Fruit fly (Drosophila melanogaster) whole organism, embryonic: ENCODE measurements around the gene Adgf-C.

Experiments
- B-H1 ChIP-seq: fragments of 200-800 bp; sonication (Bioruptor generic); IDR thresholded peaks from 3 replicates; pipeline ENCODE4 v1.3.6; 2022; ENCODE audit warnings: missing biosample characterization, missing genetic modification characterization
- BtbVII ChIP-seq: fragments of 200-800 bp; sonication (Bioruptor generic); optimal IDR thresholded peaks from 3 replicates; lab custom pipeline; 2017; ENCODE audit warnings: missing biosample characterization, mild to moderate bottlenecking, missing genetic modification characterization
- C15 ChIP-seq: fragments of 200-800 bp; sonication (Bioruptor generic); IDR thresholded peaks from 3 replicates; pipeline ENCODE4 v1.3.6; 2022; ENCODE audit warnings: missing biosample characterization, missing genetic modification characterization
- CG1024 ChIP-seq: fragments of 200-800 bp; sonication (Bioruptor generic); IDR thresholded peaks from 2 replicates; pipeline ENCODE4 v1.3.6; 2022; ENCODE audit warnings: missing biosample characterization, missing genetic modification characterization
- CG10959 ChIP-seq: fragments of 200-800 bp; sonication (Bioruptor generic); IDR thresholded peaks from 2 replicates; pipeline ENCODE4 v1.3.6; 2022; ENCODE audit warnings: missing biosample characterization, missing genetic modification characterization
- CG12299 ChIP-seq: fragments of 200-800 bp; sonication (Bioruptor generic); optimal IDR thresholded peaks from 2 replicates; lab custom pipeline; 2018; ENCODE audit warnings: missing biosample characterization, mild to moderate bottlenecking, missing genetic modification characterization
- CG14860 ChIP-seq: fragments of 200-800 bp; sonication (Bioruptor generic); IDR thresholded peaks from 3 replicates; pipeline ENCODE4 v1.3.6; 2022; ENCODE audit warnings: missing biosample characterization, missing genetic modification characterization; ENCODE audit not compliant: partially characterized antibody
- CG1602 ChIP-seq: fragments of 200-800 bp; sonication (Bioruptor generic); optimal IDR thresholded peaks from 3 replicates; lab custom pipeline; 2016; ENCODE audit warnings: missing biosample characterization, missing genetic modification characterization
- CG16813 ChIP-seq: fragments of 200-800 bp; sonication (Bioruptor generic); IDR thresholded peaks from 3 replicates; pipeline ENCODE4 v1.3.6; 2022; ENCODE audit warnings: missing biosample characterization, missing genetic modification characterization; ENCODE audit not compliant: partially characterized antibody
- CG17385 ChIP-seq: fragments of 200-800 bp; sonication (Bioruptor generic); optimal IDR thresholded peaks from 3 replicates; lab custom pipeline; 2018; ENCODE audit warnings: missing biosample characterization, mild to moderate bottlenecking, missing genetic modification characterization
- CG32767 ChIP-seq: fragments of 200-800 bp; sonication (Bioruptor generic); IDR thresholded peaks from 2 replicates; pipeline ENCODE4 v1.3.6; 2022; ENCODE audit warnings: missing biosample characterization, missing genetic modification characterization
- CG3407 ChIP-seq: fragments of 200-800 bp; sonication (Bioruptor generic); optimal IDR thresholded peaks from 2 replicates; lab custom pipeline; 2018; ENCODE audit warnings: missing biosample characterization, mild to moderate bottlenecking, missing genetic modification characterization
- CG42726 ChIP-seq: fragments of 200-800 bp; sonication (Bioruptor generic); IDR thresholded peaks from 2 replicates; pipeline ENCODE4 v1.3.6; 2022; ENCODE audit warnings: missing biosample characterization, missing genetic modification characterization; ENCODE audit not compliant: partially characterized antibody
- CG4820 ChIP-seq: fragments of 200-800 bp; sonication (Bioruptor generic); optimal IDR thresholded peaks from 3 replicates; lab custom pipeline; 2016; ENCODE audit warnings: missing biosample characterization, missing genetic modification characterization
- CG5953 ChIP-seq: fragments of 200-800 bp; sonication (Bioruptor generic); IDR thresholded peaks from 2 replicates; pipeline ENCODE4 v1.3.6; 2022; ENCODE audit warnings: missing biosample characterization, missing genetic modification characterization
- CG6689 ChIP-seq: fragments of 200-800 bp; sonication (Bioruptor generic); IDR thresholded peaks from 2 replicates; pipeline ENCODE4 v1.3.6; 2022; ENCODE audit warnings: missing biosample characterization, missing genetic modification characterization
- CG8944 ChIP-seq: fragments of 200-800 bp; sonication (Bioruptor generic); optimal IDR thresholded peaks from 3 replicates; lab custom pipeline; 2016; ENCODE audit warnings: missing biosample characterization, missing genetic modification characterization
- D ChIP-seq, 2 experiments: fragments of 200-800 bp in 1 of 2; fragments of >200 bp in 1 of 2; sonication (Bioruptor generic) in 1 of 2; optimal IDR thresholded peaks; 2 replicates in 1 of 2; 3 replicates in 1 of 2; lab custom pipeline; 2017; ENCODE audit warnings: mild to moderate bottlenecking in 1 of 2, missing biosample characterization in 1 of 2, missing genetic modification characterization in 1 of 2, missing genetic modification reagents in 1 of 2
- E2f1 ChIP-seq: fragments of 200-800 bp; sonication (Bioruptor generic); IDR thresholded peaks from 2 replicates; pipeline ENCODE4 v1.3.6; 2022; ENCODE audit warnings: missing biosample characterization, missing genetic modification characterization
- E2f2 ChIP-seq: fragments of 200-800 bp; sonication (Bioruptor generic); IDR thresholded peaks from 2 replicates; pipeline ENCODE4 v1.3.6; 2022; ENCODE audit warnings: missing biosample characterization, missing genetic modification characterization
- ERR ChIP-seq: fragments of 200-800 bp; sonication (Bioruptor generic); optimal IDR thresholded peaks from 2 replicates; lab custom pipeline; 2016; ENCODE audit warnings: missing biosample characterization, missing genetic modification characterization
- GATAe ChIP-seq: fragments of 200-800 bp; sonication (Bioruptor generic); conservative IDR thresholded peaks from 2 replicates; pipeline ENCODE4 v1.3.6; 2022; ENCODE audit warnings: missing biosample characterization, missing genetic modification characterization
- H15 ChIP-seq: fragments of 200-800 bp; sonication (Bioruptor generic); IDR thresholded peaks from 3 replicates; pipeline ENCODE4 v1.3.6; 2022; ENCODE audit warnings: missing biosample characterization, missing genetic modification characterization
- H2.0 ChIP-seq: fragments of 200-800 bp; sonication (Bioruptor generic); IDR thresholded peaks from 2 replicates; pipeline ENCODE4 v1.3.6; 2022; ENCODE audit warnings: missing biosample characterization, missing genetic modification characterization
- HHEX ChIP-seq: fragments of 200-800 bp; sonication (Bioruptor generic); optimal IDR thresholded peaks from 3 replicates; lab custom pipeline; 2017; ENCODE audit warnings: missing biosample characterization, mild to moderate bottlenecking, missing genetic modification characterization, missing genetic modification reagents
- Hey ChIP-seq: fragments of 200-800 bp; sonication (Bioruptor generic); optimal IDR thresholded peaks from 3 replicates; lab custom pipeline; 2018; ENCODE audit warnings: missing biosample characterization, mild to moderate bottlenecking, missing genetic modification characterization
- Hmr ChIP-seq: fragments of 200-800 bp; sonication (Bioruptor generic); optimal IDR thresholded peaks from 3 replicates; lab custom pipeline; 2017; ENCODE audit warnings: mild to moderate bottlenecking, missing biosample characterization, missing genetic modification reagents, missing genetic modification characterization
- Hr3 ChIP-seq: fragments of 200-800 bp; sonication (Bioruptor generic); optimal IDR thresholded peaks from 3 replicates; lab custom pipeline; 2016; ENCODE audit warnings: missing biosample characterization, missing genetic modification characterization
- Hr51 ChIP-seq, 2 experiments: fragments of 200-800 bp; sonication (Bioruptor generic); optimal IDR thresholded peaks; 2 replicates in 1 of 2; 3 replicates in 1 of 2; lab custom pipeline; 2016 to 2018; ENCODE audit warnings: missing biosample characterization in 2 of 2, missing genetic modification characterization in 2 of 2, mild to moderate bottlenecking in 1 of 2, moderate library complexity in 1 of 2
- Lim3 ChIP-seq: fragments of 200-800 bp; sonication (Bioruptor generic); IDR thresholded peaks from 2 replicates; pipeline ENCODE4 v1.3.6; 2022; ENCODE audit warnings: missing biosample characterization, missing genetic modification characterization
- Max ChIP-seq: fragments of 200-800 bp; sonication (Bioruptor generic); optimal IDR thresholded peaks from 2 replicates; lab custom pipeline; 2016; ENCODE audit warnings: missing biosample characterization, mild to moderate bottlenecking, missing genetic modification characterization
- Oaz ChIP-seq: fragments of 200-800 bp; sonication (Bioruptor generic); IDR thresholded peaks from 2 replicates; pipeline ENCODE4 v1.3.6; 2022; ENCODE audit warnings: missing biosample characterization, missing genetic modification characterization
- Rx ChIP-seq: fragments of 200-800 bp; sonication (Bioruptor generic); IDR thresholded peaks from 2 replicates; pipeline ENCODE4 v1.3.6; 2022; ENCODE audit warnings: missing biosample characterization, missing genetic modification characterization
- Side ChIP-seq: fragments of 200-800 bp; sonication (Bioruptor generic); optimal IDR thresholded peaks from 2 replicates; lab custom pipeline; 2016; ENCODE audit warnings: missing biosample characterization, missing genetic modification characterization
- Usf ChIP-seq: fragments of 200-800 bp; sonication (Bioruptor generic); optimal IDR thresholded peaks from 2 replicates; lab custom pipeline; 2017; ENCODE audit warnings: missing genotype, missing biosample characterization, missing genetic modification characterization
- Xbp1 ChIP-seq: fragments of 200-800 bp; sonication (Bioruptor generic); optimal IDR thresholded peaks from 3 replicates; lab custom pipeline; 2016; ENCODE audit warnings: missing biosample characterization, mild to moderate bottlenecking, missing genetic modification characterization
- bbx ChIP-seq: fragments of 200-800 bp; sonication (Bioruptor generic); IDR thresholded peaks from 2 replicates; pipeline ENCODE4 v1.3.6; 2022; ENCODE audit warnings: missing biosample characterization, missing genetic modification characterization; ENCODE audit not compliant: partially characterized antibody
- crc ChIP-seq: fragments of 200-800 bp; sonication (Bioruptor generic); optimal IDR thresholded peaks from 2 replicates; lab custom pipeline; 2016; ENCODE audit warnings: missing biosample characterization, missing genetic modification characterization
- croc ChIP-seq: fragments of 200-800 bp; sonication (Bioruptor generic); conservative IDR thresholded peaks from 3 replicates; pipeline ENCODE4 v1.3.6; 2022; ENCODE audit warnings: missing biosample characterization, missing genetic modification characterization
- dm ChIP-seq: fragments of 200-800 bp; sonication (Bioruptor generic); optimal IDR thresholded peaks from 3 replicates; lab custom pipeline; 2016; ENCODE audit warnings: missing biosample characterization, missing genetic modification characterization
- ems ChIP-seq: fragments of 200-800 bp; sonication (Bioruptor generic); optimal IDR thresholded peaks from 3 replicates; lab custom pipeline; 2016; ENCODE audit warnings: missing biosample characterization, missing genetic modification characterization
- hbn ChIP-seq: fragments of 200-800 bp; sonication (Bioruptor generic); IDR thresholded peaks from 2 replicates; pipeline ENCODE4 v1.3.6; 2022; ENCODE audit warnings: missing biosample characterization, missing genetic modification characterization; ENCODE audit not compliant: partially characterized antibody
- jumu ChIP-seq: fragments of 200-800 bp; sonication (Bioruptor generic); optimal IDR thresholded peaks from 3 replicates; lab custom pipeline; 2016; ENCODE audit warnings: missing biosample characterization, missing genetic modification characterization
- lilli ChIP-seq: fragments of 200-800 bp; sonication (Bioruptor generic); optimal IDR thresholded peaks from 3 replicates; lab custom pipeline; 2016; ENCODE audit warnings: missing biosample characterization, missing genetic modification characterization
- org-1 ChIP-seq: fragments of 200-800 bp; sonication (Bioruptor generic); optimal IDR thresholded peaks from 2 replicates; lab custom pipeline; 2017; ENCODE audit warnings: missing biosample characterization, missing genetic modification characterization
- pnt ChIP-seq: fragments of 200-800 bp; sonication (Bioruptor generic); optimal IDR thresholded peaks from 3 replicates; lab custom pipeline; 2016; ENCODE audit warnings: missing biosample characterization, missing genetic modification characterization
- pum ChIP-seq: fragments of 200-800 bp; sonication (Bioruptor generic); optimal IDR thresholded peaks from 2 replicates; lab custom pipeline; 2016; ENCODE audit warnings: missing biosample characterization, missing genetic modification characterization
- seq ChIP-seq: fragments of 200-800 bp; sonication (Bioruptor generic); IDR thresholded peaks from 2 replicates; pipeline ENCODE4 v1.3.6; 2022; ENCODE audit warnings: missing biosample characterization, missing genetic modification characterization
- sr ChIP-seq: fragments of 200-800 bp; sonication (Bioruptor generic); IDR thresholded peaks from 3 replicates; pipeline ENCODE4 v1.3.6; 2022; ENCODE audit warnings: missing biosample characterization, missing genetic modification characterization
- tin ChIP-seq: fragments of 200-800 bp; sonication (Bioruptor generic); optimal IDR thresholded peaks from 3 replicates; lab custom pipeline; 2016; ENCODE audit warnings: missing biosample characterization, missing genetic modification characterization

Gene Adgf-C

DNA sequence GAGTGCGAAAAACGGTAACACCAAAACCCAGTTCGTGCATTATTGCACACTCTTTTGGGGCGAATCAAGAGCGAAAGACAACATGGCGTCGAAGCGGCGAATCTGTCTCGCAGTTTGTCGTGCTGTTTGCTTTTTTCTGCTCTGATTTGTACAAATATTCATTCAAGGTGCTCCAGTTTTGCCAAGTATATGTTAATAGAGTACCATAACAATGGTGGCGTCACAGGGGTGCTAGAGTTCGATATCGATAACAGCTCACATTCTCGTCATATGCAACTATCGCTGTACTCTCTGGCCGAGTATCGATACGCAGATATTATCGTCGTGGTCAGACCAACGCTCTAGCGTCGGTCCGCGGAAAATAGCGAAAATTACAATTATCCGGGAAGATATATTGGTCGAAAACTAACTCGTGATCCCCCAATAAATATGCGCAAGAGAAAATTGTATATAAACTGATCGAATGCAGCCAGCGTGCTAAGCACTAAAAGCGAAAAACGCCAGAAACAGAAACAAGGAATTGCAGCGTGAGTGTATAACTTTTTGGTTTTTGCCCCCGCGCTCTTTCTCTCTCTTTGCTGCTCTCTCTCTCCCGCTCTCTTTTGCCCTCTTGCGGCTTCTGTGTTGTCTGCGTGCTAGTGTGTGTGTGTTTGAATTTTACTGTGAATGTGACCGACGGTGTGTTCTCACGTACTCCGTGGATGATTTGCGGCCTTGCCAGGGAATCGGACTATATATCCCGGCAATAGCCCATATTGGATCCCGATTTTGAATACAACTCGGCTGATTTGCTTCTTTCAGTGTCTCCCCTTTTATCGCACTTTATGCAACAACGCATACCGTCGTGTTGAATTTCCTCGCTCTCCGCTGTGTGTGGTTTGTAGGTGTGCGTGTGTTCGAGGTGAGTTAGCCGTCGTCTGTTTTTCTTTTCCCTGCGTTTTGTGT is 22.7 kb upstream of the Adgf-C start, which contains the start of gene flfl (continued):
- no peak for TF ChIP-seq seq (GFP tag; lab: Robert Waterston, UW)
- no peak for TF ChIP-seq H2.0 (GFP tag; lab: Robert Waterston, UW)
- TF ChIP-seq Rx, result no peak
- no peak for TF ChIP-seq Xbp1 (GFP tag; lab: Kevin White, UChicago)
- TF ChIP-seq CG12299 (tag; lab: Kevin White, UChicago), result no peak
- no peak for TF ChIP-seq CG6689 (GFP tag; lab: Robert Waterston, UW)
- no peak for TF ChIP-seq CG14860 (GFP tag; lab: Robert Waterston, UW)
- TF ChIP-seq Hmr (GFP tag; lab: Kevin White, UChicago), result peak; percentile 52
- TF ChIP-seq croc (GFP tag; lab: Robert Waterston, UW), result no peak
- TF ChIP-seq ems, result no peak
- no peak for TF ChIP-seq CG10959 (GFP tag; lab: Robert Waterston, UW)
- TF ChIP-seq tin, result peak; percentile 3
- no peak for TF ChIP-seq lilli (GFP tag; lab: Kevin White, UChicago)
- no peak for TF ChIP-seq CG5953 (GFP tag; lab: Robert Waterston, UW)
- peak; percentile 3 for TF ChIP-seq HHEX (GFP tag; lab: Kevin White, UChicago)
- TF ChIP-seq CG17385, result no peak
- no peak for TF ChIP-seq CG3407 (GFP tag; lab: Kevin White, UChicago)
- no peak for TF ChIP-seq pnt (GFP tag; lab: Kevin White, UChicago)
- no peak for TF ChIP-seq CG1024 (GFP tag; lab: Robert Waterston, UW)
- TF ChIP-seq sr (GFP tag; lab: Robert Waterston, UW), result no peak
- peak; percentile 50 for TF ChIP-seq ERR
- peak; percentile 35 for TF ChIP-seq jumu
- TF ChIP-seq CG32767 (GFP tag; lab: Robert Waterston, UW), result no peak
- no peak for TF ChIP-seq Oaz (GFP tag; lab: Robert Waterston, UW)
- peak in 1 of 2 experiments; percentile 26 for TF ChIP-seq Hr51 (GFP tag; optimal IDR thresholded peaks at IDR 0.05; lab: Kevin White, UChicago)
- TF ChIP-seq hbn (GFP tag; lab: Robert Waterston, UW), result no peak
- peak; percentile 13 for TF ChIP-seq pum (GFP tag; lab: Kevin White, UChicago)
- TF ChIP-seq E2f2 (GFP tag; lab: Robert Waterston, UW), result no peak
- no peak for TF ChIP-seq Usf (GFP tag; lab: Kevin White, UChicago)
- TF ChIP-seq dm (GFP tag; lab: Kevin White, UChicago), result peak; percentile 48
- peak; percentile 26 for TF ChIP-seq D (optimal IDR thresholded peaks at IDR 0.05; lab: Kevin White, UChicago)
- TF ChIP-seq D (GFP tag; optimal IDR thresholded peaks at IDR 0.05; lab: Kevin White, UChicago), result no peak
- TF ChIP-seq CG42726, result no peak
- TF ChIP-seq CG4820, result no peak
- peak; percentile 19 for TF ChIP-seq BtbVII (GFP tag; lab: Kevin White, UChicago)
- no peak for TF ChIP-seq crc (GFP tag; lab: Kevin White, UChicago)
- no peak for TF ChIP-seq E2f1 (GFP tag; lab: Robert Waterston, UW)
- TF ChIP-seq Hr3 (GFP tag; lab: Kevin White, UChicago), result no peak
- TF ChIP-seq CG1602 (GFP tag; lab: Kevin White, UChicago), result no peak
- TF ChIP-seq Side (GFP tag; lab: Kevin White, UChicago), result peak; percentile 4
- TF ChIP-seq CG8944, result no peak
- peak; percentile 1 for TF ChIP-seq Max (GFP tag; lab: Kevin White, UChicago)
- no peak for TF ChIP-seq C15 (GFP tag; lab: Robert Waterston, UW)
- TF ChIP-seq Hey, result no peak
- no peak for TF ChIP-seq Lim3 (GFP tag; lab: Robert Waterston, UW)
- no peak for TF ChIP-seq bbx
- no peak for TF ChIP-seq GATAe (GFP tag; lab: Robert Waterston, UW)
- no peak for TF ChIP-seq org-1 (GFP tag; lab: Kevin White, UChicago)
- TF ChIP-seq H15 (GFP tag; lab: Robert Waterston, UW), result no peak
- TF ChIP-seq B-H1, result no peak
- TF ChIP-seq CG16813, result no peak
